Fruit fly (Drosophila melanogaster): ENCODE measurements around the gene Nmdmc.

Gene Nmdmc

DNA sequence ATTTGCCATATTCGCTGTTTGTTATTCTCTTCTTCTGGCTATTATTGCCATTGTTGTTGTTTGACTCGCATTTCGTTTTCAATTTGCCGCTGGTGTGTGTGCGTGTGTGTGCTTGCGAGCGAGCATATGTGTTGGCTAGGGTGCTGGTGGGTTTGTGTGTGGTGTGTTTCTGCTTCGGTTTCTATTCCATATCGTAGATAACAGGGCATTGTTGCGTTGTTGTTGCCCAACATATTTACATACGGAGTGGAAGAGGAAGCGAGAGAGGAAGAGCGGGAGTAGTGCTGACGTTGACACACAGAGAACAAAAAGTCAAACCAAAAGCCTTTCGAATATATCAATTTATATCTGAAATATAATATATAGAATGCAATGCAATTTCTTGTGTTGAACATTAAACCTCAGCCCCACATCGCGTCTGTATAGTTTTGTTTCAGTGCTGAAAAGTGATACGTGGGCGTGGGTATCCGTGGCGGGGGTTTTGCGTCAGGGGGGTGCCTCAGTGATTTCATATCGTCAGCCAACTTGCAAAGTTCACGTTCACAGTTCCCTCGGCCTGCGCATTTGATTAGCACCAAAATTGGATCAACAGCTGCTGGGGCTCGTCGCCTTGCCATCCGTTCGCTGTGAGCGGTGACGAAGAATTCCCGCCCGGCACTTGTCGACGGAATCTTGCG lies 4.2 kb upstream of the Nmdmc start (continued):
- no peak for TF ChIP-seq Gug (GFP tag; IDR thresholded peaks at IDR 0.05)
- no peak for TF ChIP-seq CG8319 (GFP tag; optimal IDR thresholded peaks at IDR 0.05)
- TF ChIP-seq lz (GFP tag; optimal IDR thresholded peaks at IDR 0.05) = no peak
- peak; percentile 98 for TF ChIP-seq fkh (GFP tag; optimal IDR thresholded peaks at IDR 0.05)
- TF ChIP-seq Eip93F (GFP tag; optimal IDR thresholded peaks at IDR 0.05) = peak; percentile 35
- TF ChIP-seq CG6792 (GFP tag; optimal IDR thresholded peaks at IDR 0.05) = no peak
- no peak for TF ChIP-seq Sox102F (GFP tag; optimal IDR thresholded peaks at IDR 0.05)
- no peak for TF ChIP-seq Smox (GFP tag; optimal IDR thresholded peaks at IDR 0.05)
- peak; percentile 42 for TF ChIP-seq CG4318 (GFP tag; optimal IDR thresholded peaks at IDR 0.05)
- peak; percentile 12 for TF ChIP-seq vri (GFP tag; optimal IDR thresholded peaks at IDR 0.05)
- TF ChIP-seq CG11762 (GFP tag; optimal IDR thresholded peaks at IDR 0.05; ENCODE audit: insufficient read depth) = peak; percentile 50
- no peak for TF ChIP-seq Sox14 (GFP tag; optimal IDR thresholded peaks at IDR 0.05)
- no peak for TF ChIP-seq CG7368 (GFP tag; optimal IDR thresholded peaks at IDR 0.05)
- no peak for TF ChIP-seq Hr39 (GFP tag; optimal IDR thresholded peaks at IDR 0.05)
- no peak for TF ChIP-seq fd85E (GFP tag; optimal IDR thresholded peaks at IDR 0.05)
- no peak for TF ChIP-seq CG11294 (GFP tag; IDR thresholded peaks at IDR 0.05)
- peak; percentile 49 for TF ChIP-seq CG3919 (GFP tag; optimal IDR thresholded peaks at IDR 0.05)
- no peak for TF ChIP-seq CG1621 (tag; optimal IDR thresholded peaks at IDR 0.05)
- no peak for TF ChIP-seq fd59A (GFP tag; optimal IDR thresholded peaks at IDR 0.05)

DNA sequence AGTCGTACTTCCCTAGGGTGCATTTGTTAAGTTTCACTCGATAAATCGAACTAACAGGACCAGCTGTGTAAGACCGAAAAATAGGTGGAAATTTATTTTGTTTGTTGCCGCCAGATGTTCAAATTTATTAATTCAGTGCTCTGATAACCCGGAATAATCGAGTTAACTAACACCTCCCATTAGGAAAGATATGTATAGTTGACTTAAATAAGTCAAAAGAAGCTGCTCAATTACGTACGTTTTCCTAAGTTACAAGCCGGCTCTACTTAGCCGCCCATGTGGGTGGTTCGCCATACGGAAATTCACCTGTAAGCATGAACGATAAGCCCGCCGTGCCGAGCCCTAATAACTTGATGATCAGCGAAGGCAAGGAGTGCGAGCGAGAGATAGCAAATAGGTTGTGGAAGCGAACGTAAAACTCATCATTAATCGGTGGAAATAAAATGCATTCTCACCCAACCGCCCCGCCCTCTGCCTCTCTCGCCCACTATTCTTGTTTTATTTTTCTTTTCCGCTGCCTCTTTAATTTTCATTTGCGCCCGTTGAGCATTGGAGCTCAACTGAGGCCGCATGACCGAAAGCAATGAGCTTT lies 3.6 kb upstream of the Nmdmc start:
- TF ChIP-seq Gug (GFP tag; IDR thresholded peaks at IDR 0.05) (no peak), cyc (GFP tag; optimal IDR thresholded peaks at IDR 0.05) (peak; percentile 66), acj6 (GFP tag; optimal IDR thresholded peaks at IDR 0.05) (peak; percentile 46), CG6808 (GFP tag; optimal IDR thresholded peaks at IDR 0.05) (peak; percentile 53), achi (GFP tag; optimal IDR thresholded peaks at IDR 0.05) (peak; percentile 58), CG11762 (GFP tag; optimal IDR thresholded peaks at IDR 0.05; ENCODE audit: insufficient read depth) (peak; percentile 30), vri (GFP tag; optimal IDR thresholded peaks at IDR 0.05) (no peak), CG11294 (GFP tag; IDR thresholded peaks at IDR 0.05) (no peak), Eip75B (GFP tag; optimal IDR thresholded peaks at IDR 0.05) (peak; percentile 17), Sox15 (GFP tag; optimal IDR thresholded peaks at IDR 0.05) (peak; percentile 71), svp (GFP tag) (peak; percentile 90), CG34406 (GFP tag; optimal IDR thresholded peaks at IDR 0.05) (peak; percentile 47), lz (GFP tag; optimal IDR thresholded peaks at IDR 0.05) (peak; percentile 69), CG3919 (GFP tag; optimal IDR thresholded peaks at IDR 0.05) (peak; percentile 58), Eip78C (GFP tag) (peak; percentile 83), Ets96B (tag; optimal IDR thresholded peaks at IDR 0.05) (peak; percentile 51), Sox14 (GFP tag; optimal IDR thresholded peaks at IDR 0.05) (peak; percentile 67), fd85E (GFP tag; optimal IDR thresholded peaks at IDR 0.05) (no peak), CG31627 (GFP tag; optimal IDR thresholded peaks at IDR 0.05) (peak; percentile 66), CG10631 (GFP tag; optimal IDR thresholded peaks at IDR 0.05) (peak; percentile 48), Blimp-1 (GFP tag; optimal IDR thresholded peaks at IDR 0.05) (peak; percentile 19), Hr4 (GFP tag; optimal IDR thresholded peaks at IDR 0.05) (peak; percentile 72), CG32006 (GFP tag; optimal IDR thresholded peaks at IDR 0.05) (peak; percentile 80), Sox102F (GFP tag; optimal IDR thresholded peaks at IDR 0.05) (peak; percentile 57), CG8119 (GFP tag; IDR thresholded peaks at IDR 0.05) (no peak), CG11902 (GFP tag; optimal IDR thresholded peaks at IDR 0.05) (peak; percentile 55), CG6792 (GFP tag; optimal IDR thresholded peaks at IDR 0.05) (peak; percentile 68), Eip93F (GFP tag; optimal IDR thresholded peaks at IDR 0.05) (no peak), pdm3 (GFP tag; optimal IDR thresholded peaks at IDR 0.05) (peak; percentile 71), fd59A (GFP tag; optimal IDR thresholded peaks at IDR 0.05) (peak; percentile 73), Ets21C (GFP tag; optimal IDR thresholded peaks at IDR 0.05) (peak; percentile 28), CG3032 (tag; optimal IDR thresholded peaks at IDR 0.05) (peak; percentile 58), Hr38 (GFP tag; optimal IDR thresholded peaks at IDR 0.05) (no peak), CG10669 (GFP tag; optimal IDR thresholded peaks at IDR 0.05) (peak; percentile 38), CG15336 (GFP tag; IDR thresholded peaks at IDR 0.05) (no peak), OdsH (GFP tag; optimal IDR thresholded peaks at IDR 0.05) (peak; percentile 58), topi (GFP tag; optimal IDR thresholded peaks at IDR 0.05) (peak; percentile 60), CG6276 (GFP tag; optimal IDR thresholded peaks at IDR 0.05) (peak; percentile 47), Hr39 (GFP tag; optimal IDR thresholded peaks at IDR 0.05) (peak; percentile 80), spab (GFP tag; optimal IDR thresholded peaks at IDR 0.05) (peak; percentile 48), CG4318 (GFP tag; optimal IDR thresholded peaks at IDR 0.05) (peak; percentile 53), CG1621 (tag; optimal IDR thresholded peaks at IDR 0.05) (no peak)

Data from whole organism, prepupa.